Comparison of ENCODE assay signal across 1 fruit fly cellular context in the genomic region with DNA sequence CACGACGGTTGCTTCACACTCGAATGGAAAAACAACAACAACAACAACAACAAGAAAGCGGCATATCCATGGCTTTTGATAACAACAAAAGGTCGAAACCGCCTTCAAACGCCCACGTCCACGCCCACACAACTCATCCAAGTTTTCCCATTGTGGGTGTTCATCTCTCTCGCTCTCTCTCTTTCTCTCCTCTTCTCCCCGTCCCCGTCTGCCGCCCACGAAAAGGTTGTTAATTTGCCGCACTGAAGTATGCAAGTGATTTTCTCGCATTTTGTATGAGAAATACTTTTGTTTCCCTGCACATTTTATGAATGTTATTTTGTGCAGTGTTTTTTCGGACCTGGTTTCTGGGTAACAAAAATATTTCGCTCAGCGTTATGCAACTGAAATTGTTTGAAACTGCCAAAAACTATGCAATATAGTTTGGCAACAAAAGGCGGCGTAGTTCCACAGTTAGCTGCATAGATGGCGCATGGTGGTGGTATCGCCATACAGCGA.
A peak's percentile ranks its signal among the peaks of the same experiment; 100 is the strongest.
TF ChIP-seq lines count a peak whose summit lies in the region.

No protein-coding gene starts in this region.

TF ChIP-seq in whole organism, embryonic, 481 proteins besides CTCF, POLR2A, EP300 and RAD21 (continued from another document and continues in another):
- TF ChIP-seq chm (GFP tag; IDR thresholded peaks at IDR 0.05; lab: Robert Waterston, UW): peak; percentile 77
- TF ChIP-seq scrt (GFP tag; optimal IDR thresholded peaks at IDR 0.05; lab: Kevin White, UChicago): no peak
- TF ChIP-seq CG31365 (tag; optimal IDR thresholded peaks at IDR 0.05; lab: Kevin White, UChicago): peak; percentile 27
- peak; percentile 56 for TF ChIP-seq CG4282 (GFP tag; optimal IDR thresholded peaks at IDR 0.05; lab: Kevin White, UChicago)
- TF ChIP-seq pan (optimal IDR thresholded peaks at IDR 0.05; lab: Kevin White, UChicago): no peak
- peak in 1 of 2 experiments; percentile 25 for TF ChIP-seq pan (GFP tag; optimal IDR thresholded peaks at IDR 0.05 in 1 of 2, IDR thresholded peaks at IDR 0.05 in 1 of 2)
- peak; percentile 4 for TF ChIP-seq Mad (GFP tag; optimal IDR thresholded peaks at IDR 0.05; lab: Kevin White, UChicago)
- TF ChIP-seq CG8765 (GFP tag; IDR thresholded peaks at IDR 0.05; lab: Robert Waterston, UW): no peak
- TF ChIP-seq klu (GFP tag; IDR thresholded peaks at IDR 0.05; lab: Robert Waterston, UW): peak; percentile 54
- peak; percentile 46 for TF ChIP-seq CG12071 (GFP tag; optimal IDR thresholded peaks at IDR 0.05; lab: Kevin White, UChicago)
- TF ChIP-seq Hr51 (GFP tag; optimal IDR thresholded peaks at IDR 0.05; lab: Kevin White, UChicago): peak in 1 of 2 experiments; percentile 8
- peak; percentile 27 for TF ChIP-seq CG2116 (GFP tag; optimal IDR thresholded peaks at IDR 0.05; lab: Kevin White, UChicago)
- TF ChIP-seq Dad (GFP tag; optimal IDR thresholded peaks at IDR 0.05; lab: Kevin White, UChicago): no peak
- TF ChIP-seq aop (GFP tag; IDR thresholded peaks at IDR 0.05; lab: Robert Waterston, UW): no peak
- TF ChIP-seq CG43689 (GFP tag; IDR thresholded peaks at IDR 0.05; lab: Robert Waterston, UW): no peak
- peak; percentile 23 for TF ChIP-seq maf-S (GFP tag; optimal IDR thresholded peaks at IDR 0.05; lab: Kevin White, UChicago)
- peak; percentile 17 for TF ChIP-seq bab2 (GFP tag; optimal IDR thresholded peaks at IDR 0.05; lab: Kevin White, UChicago)
- peak; percentile 51 for TF ChIP-seq Hmr (GFP tag; optimal IDR thresholded peaks at IDR 0.05; lab: Kevin White, UChicago)
- TF ChIP-seq CG8478 (optimal IDR thresholded peaks at IDR 0.05; lab: Kevin White, UChicago): peak; percentile 55
- peak in 1 of 3 experiments; percentile 73 for TF ChIP-seq lola (GFP tag; optimal IDR thresholded peaks at IDR 0.05; lab: Kevin White, UChicago)
- TF ChIP-seq CG17361 (GFP tag; IDR thresholded peaks at IDR 0.05; lab: Robert Waterston, UW): 0 out of 3 replicates have a peak, but pooled peaks have one; percentile 32
- TF ChIP-seq CG32767 (GFP tag; IDR thresholded peaks at IDR 0.05; lab: Robert Waterston, UW): no peak
- TF ChIP-seq vfl (GFP tag; optimal IDR thresholded peaks at IDR 0.05; lab: Kevin White, UChicago): no peak
- peak; percentile 29; the same call in 1 of the 2 replicates for TF ChIP-seq CG31441 (GFP tag; IDR thresholded peaks at IDR 0.05; lab: Robert Waterston, UW)
- peak; percentile 38 for TF ChIP-seq CG34376 (GFP tag; optimal IDR thresholded peaks at IDR 0.05; lab: Kevin White, UChicago)
- TF ChIP-seq Dek (tag; optimal IDR thresholded peaks at IDR 0.05; lab: Kevin White, UChicago): peak; percentile 51
- no peak for TF ChIP-seq org-1 (GFP tag; optimal IDR thresholded peaks at IDR 0.05; lab: Kevin White, UChicago)
- peak; percentile 58 for TF ChIP-seq CG13287 (GFP tag; IDR thresholded peaks at IDR 0.05; lab: Robert Waterston, UW; ENCODE audit: partially characterized antibody)
- TF ChIP-seq sim (GFP tag; IDR thresholded peaks at IDR 0.05; lab: Robert Waterston, UW): 0 out of 2 replicates have a peak, but pooled peaks have one; percentile 2
- TF ChIP-seq CG8281 (tag; optimal IDR thresholded peaks at IDR 0.05; lab: Kevin White, UChicago): no peak
- TF ChIP-seq CG17912 (GFP tag; optimal IDR thresholded peaks at IDR 0.05; lab: Kevin White, UChicago): peak; percentile 37
- no peak for TF ChIP-seq zen2 (GFP tag; IDR thresholded peaks at IDR 0.05; lab: Robert Waterston, UW; ENCODE audit: partially characterized antibody)
- TF ChIP-seq trem (tag; optimal IDR thresholded peaks at IDR 0.05; lab: Kevin White, UChicago): peak; percentile 12
- TF ChIP-seq CG6791 (GFP tag; IDR thresholded peaks at IDR 0.05; lab: Robert Waterston, UW; ENCODE audit: partially characterized antibody): peak; percentile 62; the same call in 1 of the 3 replicates
- TF ChIP-seq stc (GFP tag; IDR thresholded peaks at IDR 0.05; lab: Robert Waterston, UW): peak; percentile 32; the same call in 1 of the 2 replicates
- peak; percentile 61 for TF ChIP-seq Ets65A (GFP tag; lab: Kevin White, UChicago)
- peak; percentile 46; the same call in 2 of the 3 replicates for TF ChIP-seq zfh1 (GFP tag; IDR thresholded peaks at IDR 0.05; lab: Robert Waterston, UW)
- no peak for TF ChIP-seq CG10462 (GFP tag; optimal IDR thresholded peaks at IDR 0.05; lab: Kevin White, UChicago)
- TF ChIP-seq CG3163 (GFP tag; optimal IDR thresholded peaks at IDR 0.05; lab: Kevin White, UChicago): peak; percentile 60
- TF ChIP-seq pb (GFP tag; optimal IDR thresholded peaks at IDR 0.05; lab: Kevin White, UChicago): peak; percentile 8
- TF ChIP-seq CG34422 (GFP tag; IDR thresholded peaks at IDR 0.05; lab: Robert Waterston, UW): 0 out of 3 replicates have a peak, but pooled peaks have one; percentile 25
- no peak for TF ChIP-seq CG7786 (GFP tag; optimal IDR thresholded peaks at IDR 0.05; lab: Kevin White, UChicago)
- TF ChIP-seq CG8388 (GFP tag; optimal IDR thresholded peaks at IDR 0.05; lab: Kevin White, UChicago): no peak
- peak; percentile 4 for TF ChIP-seq jumu (GFP tag; optimal IDR thresholded peaks at IDR 0.05; lab: Kevin White, UChicago)
- no peak for TF ChIP-seq Nf-YA (GFP tag; IDR thresholded peaks at IDR 0.05; lab: Robert Waterston, UW)
- TF ChIP-seq CG9609 (GFP tag; optimal IDR thresholded peaks at IDR 0.05; lab: Kevin White, UChicago): peak; percentile 22
- peak; percentile 57 for TF ChIP-seq Rfx (GFP tag; IDR thresholded peaks at IDR 0.05; lab: Robert Waterston, UW)
- TF ChIP-seq CG15696 (tag; optimal IDR thresholded peaks at IDR 0.05; lab: Kevin White, UChicago): peak; percentile 28
- 0 out of 2 replicates have a peak, but pooled peaks have one; percentile 20 for TF ChIP-seq unc-4 (GFP tag; IDR thresholded peaks at IDR 0.05; lab: Robert Waterston, UW; ENCODE audit: partially characterized antibody)
- TF ChIP-seq E2f2 (GFP tag; IDR thresholded peaks at IDR 0.05; lab: Robert Waterston, UW): 0 out of 2 replicates have a peak, but pooled peaks have one; percentile 25
- TF ChIP-seq HLH3B (GFP tag; IDR thresholded peaks at IDR 0.05; lab: Robert Waterston, UW): 0 out of 2 replicates have a peak, but pooled peaks have one; percentile 18
- TF ChIP-seq pum (GFP tag; optimal IDR thresholded peaks at IDR 0.05; lab: Kevin White, UChicago): peak; percentile 13
- TF ChIP-seq slbo (GFP tag; IDR thresholded peaks at IDR 0.05; lab: Robert Waterston, UW): peak; percentile 44; the same call in 1 of the 2 replicates
- peak; percentile 32 for TF ChIP-seq Ets97D (GFP tag; optimal IDR thresholded peaks at IDR 0.05; lab: Kevin White, UChicago)
- TF ChIP-seq CG13296 (GFP tag; optimal IDR thresholded peaks at IDR 0.05; lab: Kevin White, UChicago): no peak
- TF ChIP-seq CkIIα-i1 (GFP tag; IDR thresholded peaks at IDR 0.05; lab: Robert Waterston, UW): no peak
- peak; percentile 36 for TF ChIP-seq stwl (tag; optimal IDR thresholded peaks at IDR 0.05; lab: Kevin White, UChicago)
- TF ChIP-seq insv (GFP tag; optimal IDR thresholded peaks at IDR 0.05; lab: Kevin White, UChicago): no peak
- peak; percentile 42; the same call in 1 of the 2 replicates for TF ChIP-seq ranshi (GFP tag; IDR thresholded peaks at IDR 0.05; lab: Robert Waterston, UW)
- no peak for TF ChIP-seq bowl (GFP tag; IDR thresholded peaks at IDR 0.05; lab: Robert Waterston, UW)
- TF ChIP-seq NFAT (GFP tag; IDR thresholded peaks at IDR 0.05; lab: Robert Waterston, UW): peak; percentile 69; the same call in 1 of the 2 replicates
- TF ChIP-seq CG14441 (GFP tag; IDR thresholded peaks at IDR 0.05; lab: Robert Waterston, UW): peak; percentile 32; the same call in 1 of the 2 replicates
- TF ChIP-seq Med (GFP tag; lab: Kevin White, UChicago): peak; percentile 91
- TF ChIP-seq CG2712 (tag; optimal IDR thresholded peaks at IDR 0.05; lab: Kevin White, UChicago): peak; percentile 43
- TF ChIP-seq onecut (GFP tag; IDR thresholded peaks at IDR 0.05; lab: Robert Waterston, UW): 0 out of 2 replicates have a peak, but pooled peaks have one; percentile 11
- TF ChIP-seq CG11247 (GFP tag; IDR thresholded peaks at IDR 0.05; lab: Robert Waterston, UW): peak; percentile 11; the same call in 1 of the 2 replicates
- no peak for TF ChIP-seq CG9437 (GFP tag; optimal IDR thresholded peaks at IDR 0.05; lab: Kevin White, UChicago)
- TF ChIP-seq pita (GFP tag; optimal IDR thresholded peaks at IDR 0.05; lab: Kevin White, UChicago): peak; percentile 48
- peak; percentile 36; the same call in 1 of the 2 replicates for TF ChIP-seq CG7372 (GFP tag; IDR thresholded peaks at IDR 0.05; lab: Robert Waterston, UW)
- peak; percentile 27; the same call in 1 of the 2 replicates for TF ChIP-seq sisA (GFP tag; IDR thresholded peaks at IDR 0.05; lab: Robert Waterston, UW)
- TF ChIP-seq Adf1 (GFP tag; IDR thresholded peaks at IDR 0.05; lab: Robert Waterston, UW): peak; percentile 28; the same call in 1 of the 2 replicates
- TF ChIP-seq MBD-R2 (GFP tag; IDR thresholded peaks at IDR 0.05; lab: Robert Waterston, UW): 0 out of 2 replicates have a peak, but pooled peaks have one; percentile 7
- peak; percentile 20 for TF ChIP-seq CG7839 (tag; optimal IDR thresholded peaks at IDR 0.05; lab: Kevin White, UChicago)
- no peak for TF ChIP-seq wdn (GFP tag; IDR thresholded peaks at IDR 0.05; lab: Robert Waterston, UW)
- no peak for TF ChIP-seq Dref (GFP tag; IDR thresholded peaks at IDR 0.05; lab: Robert Waterston, UW)
- TF ChIP-seq NfI (GFP tag; optimal IDR thresholded peaks at IDR 0.05; lab: Kevin White, UChicago): peak; percentile 25
- TF ChIP-seq Hr3 (GFP tag; optimal IDR thresholded peaks at IDR 0.05; lab: Kevin White, UChicago): peak; percentile 37
- TF ChIP-seq CG18619 (GFP tag; optimal IDR thresholded peaks at IDR 0.05; lab: Kevin White, UChicago): no peak
- no peak for TF ChIP-seq CG9797 (GFP tag; optimal IDR thresholded peaks at IDR 0.05; lab: Kevin White, UChicago)
- TF ChIP-seq CG8290 (GFP tag; optimal IDR thresholded peaks at IDR 0.05; lab: Kevin White, UChicago): peak; percentile 59
- TF ChIP-seq CG8290 (tag; optimal IDR thresholded peaks at IDR 0.05; lab: Kevin White, UChicago): peak; percentile 51 to 83
- TF ChIP-seq gro (GFP tag; optimal IDR thresholded peaks at IDR 0.05; lab: Kevin White, UChicago): peak; percentile 61
- TF ChIP-seq Trl (optimal IDR thresholded peaks at IDR 0.05; lab: Kevin White, UChicago): peak; percentile 58 to 66
- TF ChIP-seq Trl (GFP tag; optimal IDR thresholded peaks at IDR 0.05; lab: Kevin White, UChicago): peak; percentile 53
- peak; percentile 71 for TF ChIP-seq CG33213 (GFP tag; optimal IDR thresholded peaks at IDR 0.05; lab: Kevin White, UChicago)
- no peak for TF ChIP-seq CG1602 (GFP tag; optimal IDR thresholded peaks at IDR 0.05; lab: Kevin White, UChicago)
- TF ChIP-seq lbe (GFP tag; optimal IDR thresholded peaks at IDR 0.05; lab: Kevin White, UChicago): no peak
- TF ChIP-seq CG18764 (GFP tag; optimal IDR thresholded peaks at IDR 0.05; lab: Kevin White, UChicago): peak; percentile 18
- TF ChIP-seq Stat92E (GFP tag; optimal IDR thresholded peaks at IDR 0.05; lab: Kevin White, UChicago): peak in 1 of 3 experiments; percentile 87
- TF ChIP-seq CG1233 (GFP tag; optimal IDR thresholded peaks at IDR 0.05; lab: Kevin White, UChicago): peak; percentile 5
- TF ChIP-seq CG6272 (GFP tag; IDR thresholded peaks at IDR 0.05; lab: Robert Waterston, UW): no peak
- peak; percentile 51 for TF ChIP-seq Myb (GFP tag; optimal IDR thresholded peaks at IDR 0.05; lab: Kevin White, UChicago)
- TF ChIP-seq Hmx (GFP tag; optimal IDR thresholded peaks at IDR 0.05; lab: Kevin White, UChicago): no peak
- peak; percentile 9 for TF ChIP-seq zen (tag; optimal IDR thresholded peaks at IDR 0.05; lab: Kevin White, UChicago)
- peak; percentile 62 for TF ChIP-seq CG32532 (GFP tag; IDR thresholded peaks at IDR 0.05; lab: Robert Waterston, UW)
- peak; percentile 5 for TF ChIP-seq repo (GFP tag; optimal IDR thresholded peaks at IDR 0.05; lab: Kevin White, UChicago)
- no peak for TF ChIP-seq luna (GFP tag; optimal IDR thresholded peaks at IDR 0.05; lab: Kevin White, UChicago)
- TF ChIP-seq Atf3 (GFP tag; optimal IDR thresholded peaks at IDR 0.05; lab: Kevin White, UChicago): no peak
- peak; percentile 60 for TF ChIP-seq CrebB (tag; optimal IDR thresholded peaks at IDR 0.05; lab: Kevin White, UChicago)
- no peak for TF ChIP-seq lmd (GFP tag; IDR thresholded peaks at IDR 0.05; lab: Robert Waterston, UW)
- peak; percentile 37 for TF ChIP-seq Xbp1 (GFP tag; optimal IDR thresholded peaks at IDR 0.05; lab: Kevin White, UChicago)
- peak; percentile 4 for TF ChIP-seq lab (GFP tag; optimal IDR thresholded peaks at IDR 0.05; lab: Kevin White, UChicago)
- peak; percentile 55 for TF ChIP-seq B-H2 (GFP tag; optimal IDR thresholded peaks at IDR 0.05; lab: Kevin White, UChicago)
- peak; percentile 49 for TF ChIP-seq bbx (GFP tag; IDR thresholded peaks at IDR 0.05; lab: Robert Waterston, UW; ENCODE audit: partially characterized antibody)
- TF ChIP-seq CG4730 (GFP tag; IDR thresholded peaks at IDR 0.05; lab: Robert Waterston, UW): no peak
- peak; percentile 14 for TF ChIP-seq slp2 (GFP tag; optimal IDR thresholded peaks at IDR 0.05; lab: Kevin White, UChicago)
- no peak for TF ChIP-seq gsb (GFP tag; IDR thresholded peaks at IDR 0.05; lab: Robert Waterston, UW)
- TF ChIP-seq Side (GFP tag; optimal IDR thresholded peaks at IDR 0.05; lab: Kevin White, UChicago): peak; percentile 36
- TF ChIP-seq CG10267 (tag; optimal IDR thresholded peaks at IDR 0.05; lab: Kevin White, UChicago): peak; percentile 43
- peak; percentile 48 for TF ChIP-seq CG4424 (GFP tag; optimal IDR thresholded peaks at IDR 0.05; lab: Kevin White, UChicago)
- peak; percentile 38 for TF ChIP-seq abd-A (tag; optimal IDR thresholded peaks at IDR 0.05; lab: Kevin White, UChicago)
- peak; percentile 29 for TF ChIP-seq Sry-δ (GFP tag; optimal IDR thresholded peaks at IDR 0.05; lab: Kevin White, UChicago)
- peak; percentile 12 for TF ChIP-seq az2 (GFP tag; optimal IDR thresholded peaks at IDR 0.05; lab: Kevin White, UChicago)
- peak; percentile 80; the same call in 2 of the 3 replicates for TF ChIP-seq ci (GFP tag; IDR thresholded peaks at IDR 0.05; lab: Robert Waterston, UW)
- TF ChIP-seq CG12659 (GFP tag; optimal IDR thresholded peaks at IDR 0.05; lab: Kevin White, UChicago): peak; percentile 32
- TF ChIP-seq CG3847 (GFP tag; IDR thresholded peaks at IDR 0.05; lab: Robert Waterston, UW): peak; percentile 44; the same call in 1 of the 2 replicates
- TF ChIP-seq CG9876 (GFP tag; optimal IDR thresholded peaks at IDR 0.05; lab: Kevin White, UChicago): peak; percentile 30
- TF ChIP-seq CG16863 (GFP tag; optimal IDR thresholded peaks at IDR 0.05; lab: Kevin White, UChicago): peak; percentile 65
- peak; percentile 23 for TF ChIP-seq CG12299 (tag; optimal IDR thresholded peaks at IDR 0.05; lab: Kevin White, UChicago)
- TF ChIP-seq CG1832 (GFP tag; optimal IDR thresholded peaks at IDR 0.05; lab: Kevin White, UChicago): peak; percentile 81
- TF ChIP-seq sob (GFP tag; IDR thresholded peaks at IDR 0.05; lab: Robert Waterston, UW): peak; percentile 29; the same call in 1 of the 2 replicates
